Worm (Caenorhabditis elegans) whole organism, late embryonic: ENCODE data around the gene hpo-10.

Experiments used
- ama-1 ChIP-seq: fragments of 150-350 bp; optimal IDR thresholded peaks from 2 replicates; lab custom pipeline; 2014
- ceh-2 ChIP-seq: sonication (generic microtip); optimal IDR thresholded peaks from 2 replicates; lab custom pipeline; 2016; ENCODE audit warnings: missing genotype, missing genetic modification characterization, missing compliant biosample characterization
- ceh-22 ChIP-seq: sonication (generic microtip); optimal IDR thresholded peaks from 2 replicates; lab custom pipeline; 2017; ENCODE audit warnings: missing biosample characterization, missing genetic modification characterization
- fkh-10 ChIP-seq: fragments of 150-350 bp; optimal IDR thresholded peaks from 2 replicates; lab custom pipeline; 2014; ENCODE audit warnings: missing biosample characterization, missing genetic modification reagents, missing genetic modification characterization
- lin-11 ChIP-seq: fragments of 200-800 bp; sonication (Bioruptor generic); optimal IDR thresholded peaks from 2 replicates; lab custom pipeline; 2018; ENCODE audit warnings: mild to moderate bottlenecking, missing genetic modification characterization, missing compliant biosample characterization
- odd-2 ChIP-seq: sonication (generic microtip); optimal IDR thresholded peaks from 2 replicates; lab custom pipeline; 2017; ENCODE audit warnings: antibody characterized with exemption, mild to moderate bottlenecking, missing genetic modification characterization, missing compliant biosample characterization
- pha-2 ChIP-seq: sonication (generic microtip); optimal IDR thresholded peaks from 2 replicates; lab custom pipeline; 2017; ENCODE audit warnings: mild to moderate bottlenecking, missing genetic modification characterization, missing compliant biosample characterization
- pqm-1 ChIP-seq: sonication (generic microtip); optimal IDR thresholded peaks from 2 replicates; lab custom pipeline; 2016; ENCODE audit warnings: missing genetic modification characterization, missing compliant biosample characterization

ce11 chrIII:5922236-5922635 lies 42.9 kb downstream of the hpo-10 start:
- TF ChIP-seq ceh-22 (tag; lab: Kevin White, UChicago) (no peak), ama-1 (no peak), pqm-1 (tag; lab: Kevin White, UChicago) (no peak), lin-11 (no peak), odd-2 (tag; lab: Kevin White, UChicago) (no peak), ceh-2 (tag; lab: Kevin White, UChicago) (no peak), fkh-10 (GFP tag; lab: Kevin White, UChicago) (no peak), pha-2 (no peak)
